Worm (Caenorhabditis elegans) whole organism, late embryonic: Measurements from ENCODE around the gene C16C8.25.

Experiments used
- Y22D7AL.16 ChIP-seq: sonication (generic microtip); optimal IDR thresholded peaks from 2 replicates; lab custom pipeline; 2016; ENCODE audit warnings: missing genetic modification characterization, missing compliant biosample characterization
- ceh-19 ChIP-seq: fragments of 200-800 bp; sonication (Bioruptor generic); optimal IDR thresholded peaks from 2 replicates; lab custom pipeline; 2018; ENCODE audit warnings: mild to moderate bottlenecking, missing genetic modification characterization, missing compliant biosample characterization
- elt-2 ChIP-seq: sonication (generic microtip); optimal IDR thresholded peaks from 2 replicates; lab custom pipeline; 2016; ENCODE audit warnings: missing genetic modification reagents, missing genetic modification characterization, missing compliant biosample characterization
- ets-4 ChIP-seq: sonication (generic microtip); optimal IDR thresholded peaks from 2 replicates; lab custom pipeline; 2016; ENCODE audit warnings: missing genetic modification characterization, missing compliant biosample characterization
- hlh-30 ChIP-seq: sonication (generic microtip); optimal IDR thresholded peaks from 2 replicates; lab custom pipeline; 2017; ENCODE audit warnings: antibody characterized with exemption, missing genetic modification characterization, missing compliant biosample characterization; ENCODE audit not compliant: insufficient read depth
- hlh-8 ChIP-seq: sonication (generic microtip); optimal IDR thresholded peaks from 2 replicates; lab custom pipeline; 2016; ENCODE audit warnings: missing genotype, missing genetic modification characterization, missing compliant biosample characterization
- lim-6 ChIP-seq: sonication (generic microtip); optimal IDR thresholded peaks from 2 replicates; lab custom pipeline; 2016; ENCODE audit warnings: missing genetic modification characterization, missing compliant biosample characterization
- pag-3 ChIP-seq: sonication (generic microtip); optimal IDR thresholded peaks from 2 replicates; lab custom pipeline; 2016; ENCODE audit warnings: missing compliant biosample characterization, missing genetic modification characterization, borderline replicate concordance
- pax-1 ChIP-seq: fragments of 150-350 bp; optimal IDR thresholded peaks from 2 replicates; lab custom pipeline; 2014; ENCODE audit warnings: missing biosample characterization, missing genetic modification characterization
- pqm-1 ChIP-seq: sonication (generic microtip); optimal IDR thresholded peaks from 2 replicates; lab custom pipeline; 2016; ENCODE audit warnings: missing genetic modification characterization, missing compliant biosample characterization
- rnt-1 ChIP-seq: sonication (generic microtip); optimal IDR thresholded peaks from 2 replicates; lab custom pipeline; 2016; ENCODE audit warnings: missing genetic modification characterization, missing compliant biosample characterization
- tbx-7 ChIP-seq: sonication (generic microtip); optimal IDR thresholded peaks from 2 replicates; lab custom pipeline; 2016; ENCODE audit warnings: missing genotype, missing genetic modification characterization, missing compliant biosample characterization
- unc-42 ChIP-seq: sonication (generic microtip); optimal IDR thresholded peaks from 2 replicates; lab custom pipeline; 2016; ENCODE audit warnings: missing genotype, missing genetic modification characterization, missing compliant biosample characterization
- unc-55 ChIP-seq: sonication (generic microtip); optimal IDR thresholded peaks from 2 replicates; lab custom pipeline; 2017; ENCODE audit warnings: missing biosample characterization, missing genetic modification reagents, missing genetic modification characterization

DNA sequence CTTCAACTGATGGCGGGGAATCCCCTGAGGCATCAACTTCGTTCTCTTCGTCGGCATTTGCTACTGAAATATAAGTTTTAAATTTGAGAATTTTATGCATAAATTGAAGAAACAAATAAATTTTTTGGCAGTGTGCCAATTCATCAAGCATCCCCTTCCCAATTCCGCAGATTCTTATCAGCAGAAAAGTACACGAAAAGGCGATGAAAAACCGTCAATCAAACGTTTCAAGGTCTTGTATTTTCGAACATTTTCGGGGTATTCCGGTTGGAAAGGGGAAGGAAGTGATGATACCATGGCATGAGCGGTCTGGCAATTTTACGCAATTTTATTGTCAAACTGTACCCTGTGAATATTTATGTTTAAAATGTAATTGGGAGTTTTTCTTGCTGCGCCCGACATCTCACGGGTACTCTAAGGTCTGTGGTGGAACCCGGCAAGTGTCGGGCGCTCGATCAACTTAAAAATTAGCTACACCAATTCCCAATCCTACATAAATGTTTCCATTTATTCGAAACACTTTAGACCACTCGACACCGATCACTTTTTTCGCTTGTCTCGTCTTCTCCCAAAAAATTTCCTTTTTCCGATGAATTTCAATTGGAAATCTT, 14.0 kb upstream of the C16C8.25 start:
- TF ChIP-seq hlh-30 (tag; lab: Kevin White, UChicago) (no peak), elt-2 (no peak), Y22D7AL.16 (tag; lab: Kevin White, UChicago) (no peak), pag-3 (tag; lab: Kevin White, UChicago) (no peak), hlh-8 (tag; lab: Kevin White, UChicago) (no peak), lim-6 (tag; lab: Kevin White, UChicago) (no peak), unc-55 (GFP tag; lab: Kevin White, UChicago) (no peak), pqm-1 (tag; lab: Kevin White, UChicago) (no peak), pax-1 (tag; lab: Kevin White, UChicago) (no peak), unc-42 (tag; lab: Kevin White, UChicago) (no peak), ceh-19 (GFP tag; lab: Kevin White, UChicago) (no peak), ets-4 (tag; lab: Kevin White, UChicago) (no peak), tbx-7 (tag; lab: Kevin White, UChicago) (no peak), rnt-1 (tag; lab: Kevin White, UChicago) (no peak)
